Worm (Caenorhabditis elegans): ENCODE results near the gene ZC239.16.
A peak's percentile ranks its signal among the peaks of the same experiment; 100 is the strongest.

ZC239.16 gene

DNA sequence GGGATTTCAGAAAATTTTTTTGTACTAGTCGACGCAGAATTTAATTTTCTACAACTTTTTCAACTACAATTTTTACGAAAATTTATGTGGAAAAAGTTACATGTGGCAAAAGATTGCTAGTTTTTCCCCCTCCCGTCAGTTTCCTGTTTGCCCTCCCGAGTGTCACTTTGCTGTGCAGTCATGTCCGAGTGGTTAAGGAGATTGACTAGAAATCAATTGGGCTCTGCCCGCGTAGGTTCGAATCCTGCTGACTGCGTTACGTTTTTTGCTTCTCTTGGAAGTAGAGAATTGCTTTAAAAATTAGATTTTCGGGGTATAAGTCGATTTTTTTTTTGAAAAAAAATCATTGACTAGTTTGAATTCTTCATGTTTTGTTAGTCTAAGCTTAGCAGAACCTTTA lies 42.7 kb upstream of the ZC239.16 start (continued):
- TF ChIP-seq Y48G9A.11 (GFP tag; IDR thresholded peaks at IDR 0.05): no peak
- 0 out of 2 replicates have a peak, but pooled peaks have one; percentile 22 for TF ChIP-seq ceh-44 (GFP tag; IDR thresholded peaks at IDR 0.05)
- peak; percentile 56 for TF ChIP-seq lin-38 (GFP tag; IDR thresholded peaks at IDR 0.05)
- TF ChIP-seq arid-1 (GFP tag; conservative IDR thresholded peaks at IDR 0.05): no peak
- 0 out of 2 replicates have a peak, but pooled peaks have one; percentile 45 for TF ChIP-seq dmd-8 (GFP tag; IDR thresholded peaks at IDR 0.05)
- TF ChIP-seq nhr-11 (tag; optimal IDR thresholded peaks at IDR 0.05): no peak
- no peak for TF ChIP-seq aly-2 (tag; optimal IDR thresholded peaks at IDR 0.05)
- TF ChIP-seq pha-4 (GFP tag; IDR thresholded peaks at IDR 0.05): peak; percentile 53; the same call in 1 of the 2 replicates
- no peak for TF ChIP-seq pha-4 (tag; optimal IDR thresholded peaks at IDR 0.05)
- peak; percentile 57; the same call in 1 of the 2 replicates for TF ChIP-seq vab-7 (GFP tag; IDR thresholded peaks at IDR 0.05)

- TF ChIP-seq nhr-42 (GFP tag; IDR thresholded peaks at IDR 0.05) (no peak), Y75B8A.6 (GFP tag; IDR thresholded peaks at IDR 0.05) (no peak), mxl-3 (GFP tag; optimal IDR thresholded peaks at IDR 0.05) (no peak)
Measured at ce11 chrII:3267365-3267764, 42.2 kb upstream of the ZC239.16 start, which contains the start of gene F02E11.7. F02E11.7 (plus strand) TSS chrII:3267665.

ce11 chrII:3264704-3265103 lies 39.6 kb upstream of the ZC239.16 start:
- TF ChIP-seq Y48G9A.11 (GFP tag; IDR thresholded peaks at IDR 0.05) (no peak), Y105C5A.15 (GFP tag; IDR thresholded peaks at IDR 0.05) (no peak), nhr-77 (tag; optimal IDR thresholded peaks at IDR 0.05) (no peak), nhr-25 (tag; optimal IDR thresholded peaks at IDR 0.05; ENCODE audit: borderline replicate concordance, insufficient read depth) (no peak), F37D6.2 (tag; optimal IDR thresholded peaks at IDR 0.05) (no peak), lin-38 (GFP tag; IDR thresholded peaks at IDR 0.05) (no peak), hlh-11 (tag; optimal IDR thresholded peaks at IDR 0.05) (no peak)

ce11 chrII:3262504-3262903 lies 37.4 kb upstream of the ZC239.16 start, which contains the start of gene F02E11.2:
F02E11.2 (plus strand) TSS chrII:3262804.
- no peak for TF ChIP-seq dmd-6 (GFP tag; IDR thresholded peaks at IDR 0.05)

- TF ChIP-seq rbr-2 (tag; optimal IDR thresholded peaks at IDR 0.05): no peak
- TF ChIP-seq unc-62 (GFP tag; optimal IDR thresholded peaks at IDR 0.05 in 1 of 2): peak in 1 of 2 experiments; percentile 8
- TF ChIP-seq unc-62 (tag; optimal IDR thresholded peaks at IDR 0.05): no peak
- no peak for TF ChIP-seq fkh-10 (GFP tag; optimal IDR thresholded peaks at IDR 0.05)
Measured at ce11 chrII:3259254-3259653, 34.1 kb upstream of the ZC239.16 start, which contains the start of gene gcy-19. gcy-19 (minus strand) TSS chrII:3259354.

- peak; percentile 96 for TF ChIP-seq aha-1 (tag)
- no peak for TF ChIP-seq spr-1 (tag; optimal IDR thresholded peaks at IDR 0.05)
Measured at ce11 chrII:3251782-3252181, 26.7 kb upstream of the ZC239.16 start.

DNA sequence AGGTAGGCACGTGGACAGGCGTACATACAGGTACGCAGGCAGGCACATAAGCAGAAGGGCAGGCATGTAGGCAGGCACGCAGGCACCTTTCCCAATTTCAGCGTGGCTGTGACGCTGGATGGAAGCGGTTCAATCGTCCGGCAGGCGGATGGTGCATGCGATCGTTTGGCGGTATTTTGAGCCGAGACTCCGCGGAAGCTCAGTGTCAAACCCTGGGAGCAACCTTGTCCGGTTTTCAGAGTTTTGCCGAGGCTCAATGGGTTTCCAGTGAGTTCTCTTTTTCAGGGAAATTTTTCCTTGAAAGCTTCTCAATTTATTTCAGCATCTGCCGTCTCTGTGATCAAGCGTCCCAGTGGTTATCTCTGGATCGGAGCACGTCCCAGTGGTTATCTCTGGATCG lies 25.1 kb upstream of the ZC239.16 start:
- TF ChIP-seq set-16 (GFP tag; IDR thresholded peaks at IDR 0.05) (peak; percentile 60; the same call in 1 of the 2 replicates), Y48G9A.11 (GFP tag; IDR thresholded peaks at IDR 0.05) (no peak), D1046.2 (GFP tag; IDR thresholded peaks at IDR 0.05) (no peak)

- no peak for TF ChIP-seq ztf-7 (tag; optimal IDR thresholded peaks at IDR 0.05)
- TF ChIP-seq ztf-11 (tag; optimal IDR thresholded peaks at IDR 0.05): no peak
- no peak for TF ChIP-seq snpc-4 (tag; optimal IDR thresholded peaks at IDR 0.05)
Measured at ce11 chrII:3249406-3249805, 24.3 kb upstream of the ZC239.16 start, which contains the start of gene clec-124. clec-124 (plus strand) TSS chrII:3249706.

All from whole organism, L4 larva.